Fruit fly (Drosophila melanogaster) whole organism, embryonic: ENCODE measurements around the gene neur.
A peak's percentile ranks its signal among the peaks of the same experiment; 100 is the strongest.

ENCODE experiments used
- Bgb ChIP-seq: fragments of 200-800 bp; sonication (Bioruptor generic); IDR thresholded peaks from 2 replicates; pipeline ENCODE4 v1.3.6; 2022; ENCODE audit warnings: missing biosample characterization, missing genetic modification characterization; ENCODE audit not compliant: partially characterized antibody
- CG10209 ChIP-seq: fragments of 200-800 bp; sonication (Bioruptor generic); optimal IDR thresholded peaks from 3 replicates; lab custom pipeline; 2017; ENCODE audit warnings: missing biosample characterization, mild to moderate bottlenecking, missing genetic modification characterization, missing genetic modification reagents
- CG11504 ChIP-seq: fragments of 200-800 bp; sonication (Bioruptor generic); optimal IDR thresholded peaks from 3 replicates; lab custom pipeline; 2019; ENCODE audit warnings: missing biosample characterization, mild to moderate bottlenecking, missing genetic modification characterization, moderate library complexity
- CG12071 ChIP-seq: fragments of 200-800 bp; sonication (Bioruptor generic); optimal IDR thresholded peaks from 3 replicates; lab custom pipeline; 2018; ENCODE audit warnings: missing biosample characterization, mild to moderate bottlenecking, missing genetic modification characterization
- CG12659 ChIP-seq: fragments of 200-800 bp; sonication (Bioruptor generic); optimal IDR thresholded peaks from 3 replicates; lab custom pipeline; 2017; ENCODE audit warnings: mild to moderate bottlenecking, missing biosample characterization, missing genetic modification reagents, missing genetic modification characterization
- CG14667 ChIP-seq: fragments of 200-800 bp; sonication (Bioruptor generic); IDR thresholded peaks from 2 replicates; pipeline ENCODE4 v1.3.6; 2022; ENCODE audit warnings: missing biosample characterization, missing genetic modification characterization
- CG15601 ChIP-seq: fragments of 200-800 bp; sonication (Bioruptor generic); optimal IDR thresholded peaks from 3 replicates; lab custom pipeline; 2019; ENCODE audit warnings: missing biosample characterization, mild to moderate bottlenecking, missing genetic modification characterization, moderate library complexity
- CG17186 ChIP-seq: fragments of 200-800 bp; sonication (Bioruptor generic); optimal IDR thresholded peaks from 3 replicates; lab custom pipeline; 2017; ENCODE audit warnings: missing biosample characterization, missing genetic modification reagents, missing genetic modification characterization
- CG1832 ChIP-seq: fragments of 200-800 bp; sonication (Bioruptor generic); optimal IDR thresholded peaks from 2 replicates; lab custom pipeline; 2017; ENCODE audit warnings: missing biosample characterization, mild to moderate bottlenecking, missing genetic modification characterization, inconsistent platforms
- CG2120 ChIP-seq: fragments of 200-800 bp; sonication (Bioruptor generic); optimal IDR thresholded peaks from 3 replicates; lab custom pipeline; 2016; ENCODE audit warnings: missing biosample characterization, missing genetic modification characterization
- CG2199 ChIP-seq: fragments of 200-800 bp; sonication (Bioruptor generic); IDR thresholded peaks from 3 replicates; pipeline ENCODE4 v1.3.6; 2022; ENCODE audit warnings: missing biosample characterization, missing genetic modification characterization
- CG33213 ChIP-seq: fragments of 200-800 bp; sonication (Bioruptor generic); optimal IDR thresholded peaks from 3 replicates; lab custom pipeline; 2016; ENCODE audit warnings: missing biosample characterization, missing genetic modification characterization
- CG33557 ChIP-seq: fragments of 200-800 bp; sonication (Bioruptor generic); optimal IDR thresholded peaks from 2 replicates; lab custom pipeline; 2019; ENCODE audit warnings: missing biosample characterization, mild to moderate bottlenecking, missing genetic modification characterization, moderate library complexity
- CG4360 ChIP-seq: fragments of 200-800 bp; sonication (Bioruptor generic); IDR thresholded peaks from 2 replicates; pipeline ENCODE4 v1.3.6; 2022; ENCODE audit warnings: missing biosample characterization, missing genetic modification characterization
- CG7357 ChIP-seq: fragments of 200-800 bp; sonication (Bioruptor generic); IDR thresholded peaks from 3 replicates; pipeline ENCODE4 v1.3.6; 2022; ENCODE audit warnings: missing biosample characterization, missing genetic modification characterization
- CG7556 ChIP-seq: fragments of 200-800 bp; sonication (Bioruptor generic); optimal IDR thresholded peaks from 2 replicates; lab custom pipeline; 2017; ENCODE audit warnings: missing biosample characterization, mild to moderate bottlenecking, missing genetic modification characterization
- CG7786 ChIP-seq: fragments of 200-800 bp; sonication (Bioruptor generic); optimal IDR thresholded peaks from 2 replicates; lab custom pipeline; 2016; ENCODE audit warnings: missing biosample characterization, missing genetic modification characterization
- CG8281 ChIP-seq: fragments of 200-800 bp; sonication (Bioruptor generic); optimal IDR thresholded peaks from 2 replicates; lab custom pipeline; 2018; ENCODE audit warnings: missing biosample characterization, mild to moderate bottlenecking, missing genetic modification characterization, moderate library complexity
- CkIIα-i1 ChIP-seq: fragments of 200-800 bp; sonication (Bioruptor generic); IDR thresholded peaks from 2 replicates; pipeline ENCODE4 v1.3.6; 2022; ENCODE audit warnings: missing biosample characterization, missing genetic modification characterization
- Fer2 ChIP-seq: fragments of 200-800 bp; sonication (Bioruptor generic); optimal IDR thresholded peaks from 2 replicates; lab custom pipeline; 2018; ENCODE audit warnings: missing biosample characterization, mild to moderate bottlenecking, missing genetic modification characterization, moderate library complexity
- HLHmδ ChIP-seq: fragments of 200-800 bp; sonication (Bioruptor generic); optimal IDR thresholded peaks from 2 replicates; lab custom pipeline; 2018; ENCODE audit warnings: missing biosample characterization, mild to moderate bottlenecking, missing genetic modification characterization, moderate library complexity
- Jarid2 ChIP-seq: fragments of 200-800 bp; sonication (Bioruptor generic); optimal IDR thresholded peaks from 3 replicates; lab custom pipeline; 2017; ENCODE audit warnings: mild to moderate bottlenecking, missing biosample characterization, missing genetic modification reagents, missing genetic modification characterization
- Med ChIP-seq: fragments of 200-800 bp; sonication (Bioruptor generic); peaks from one replicate; lab custom pipeline; 2016; ENCODE audit warnings: missing biosample characterization, missing genetic modification characterization, mild to moderate bottlenecking, inconsistent platforms, moderate library complexity
- NFAT ChIP-seq: fragments of 200-800 bp; sonication (Bioruptor generic); IDR thresholded peaks from 2 replicates; pipeline ENCODE4 v1.3.6; 2022; ENCODE audit warnings: missing biosample characterization, missing genetic modification characterization
- Opbp ChIP-seq: fragments of 200-800 bp; sonication (Bioruptor generic); IDR thresholded peaks from 3 replicates; pipeline ENCODE4 v1.3.6; 2022; ENCODE audit warnings: missing biosample characterization, missing genetic modification characterization; ENCODE audit not compliant: partially characterized antibody
- Six4 ChIP-seq: fragments of 200-800 bp; sonication (Bioruptor generic); optimal IDR thresholded peaks from 2 replicates; lab custom pipeline; 2016; ENCODE audit warnings: missing biosample characterization, missing genetic modification characterization
- Tbp ChIP-seq: fragments of >200 bp; optimal IDR thresholded peaks from 2 replicates; lab custom pipeline; 2018; ENCODE audit warnings: missing biosample characterization, missing genetic modification characterization
- Usf ChIP-seq: fragments of 200-800 bp; sonication (Bioruptor generic); optimal IDR thresholded peaks from 2 replicates; lab custom pipeline; 2017; ENCODE audit warnings: missing genotype, missing biosample characterization, missing genetic modification characterization
- al ChIP-seq: fragments of 200-800 bp; sonication (Bioruptor generic); IDR thresholded peaks from 2 replicates; pipeline ENCODE4 v1.3.6; 2022; ENCODE audit warnings: missing biosample characterization, missing genetic modification characterization
- amos ChIP-seq: fragments of 200-800 bp; sonication (Bioruptor generic); IDR thresholded peaks from 2 replicates; pipeline ENCODE4 v1.3.6; 2022; ENCODE audit warnings: missing biosample characterization, missing genetic modification characterization; ENCODE audit not compliant: partially characterized antibody
- ara ChIP-seq: fragments of 200-800 bp; sonication (Bioruptor generic); IDR thresholded peaks from 2 replicates; pipeline ENCODE4 v1.3.6; 2022; ENCODE audit warnings: missing biosample characterization, missing genetic modification characterization
- bowl ChIP-seq: fragments of 200-800 bp; sonication (Bioruptor generic); IDR thresholded peaks from 2 replicates; pipeline ENCODE4 v1.3.6; 2022; ENCODE audit warnings: missing biosample characterization, missing genetic modification characterization
- btn ChIP-seq: fragments of 200-800 bp; sonication (Bioruptor generic); optimal IDR thresholded peaks from 2 replicates; lab custom pipeline; 2016; ENCODE audit warnings: missing biosample characterization, missing genetic modification characterization
- chif ChIP-seq, 2 experiments: fragments of 200-800 bp; sonication (Bioruptor generic); optimal IDR thresholded peaks; 3 replicates each; lab custom pipeline; 2016; ENCODE audit warnings: missing biosample characterization in 2 of 2, missing genetic modification characterization in 2 of 2
- dm ChIP-seq: fragments of 200-800 bp; sonication (Bioruptor generic); optimal IDR thresholded peaks from 3 replicates; lab custom pipeline; 2016; ENCODE audit warnings: missing biosample characterization, missing genetic modification characterization
- dpn ChIP-seq, 2 experiments: fragments of 200-800 bp; sonication (Bioruptor generic); optimal IDR thresholded peaks; 3 replicates each; lab custom pipeline; 2016; ENCODE audit warnings: missing biosample characterization in 2 of 2, missing genetic modification characterization in 2 of 2
- fd64A ChIP-seq: fragments of 200-800 bp; sonication (Bioruptor generic); optimal IDR thresholded peaks from 3 replicates; lab custom pipeline; 2018; ENCODE audit warnings: missing biosample characterization, mild to moderate bottlenecking, missing genetic modification characterization
- gfzf ChIP-seq: fragments of 200-800 bp; sonication (Bioruptor generic); optimal IDR thresholded peaks from 2 replicates; lab custom pipeline; 2016; ENCODE audit warnings: missing biosample characterization, mild to moderate bottlenecking, missing genetic modification characterization, moderate library complexity
- grn ChIP-seq: fragments of 200-800 bp; sonication (Bioruptor generic); optimal IDR thresholded peaks from 3 replicates; lab custom pipeline; 2017; ENCODE audit warnings: missing biosample characterization, missing genetic modification characterization
- ham ChIP-seq: fragments of 200-800 bp; sonication (Bioruptor generic); IDR thresholded peaks from 2 replicates; pipeline ENCODE4 v1.3.6; 2022; ENCODE audit warnings: missing biosample characterization, missing genetic modification characterization
- her ChIP-seq: fragments of 200-800 bp; sonication (Bioruptor generic); optimal IDR thresholded peaks from 2 replicates; lab custom pipeline; 2016; ENCODE audit warnings: missing biosample characterization, missing genetic modification characterization
- hth ChIP-seq: fragments of >200 bp; optimal IDR thresholded peaks from 2 replicates; lab custom pipeline; 2017; ENCODE audit warnings: inconsistent platforms
- insv ChIP-seq, 2 experiments: fragments of 200-800 bp; sonication (Bioruptor generic); optimal IDR thresholded peaks; 3 replicates each; lab custom pipeline; 2016 to 2018; ENCODE audit warnings: missing biosample characterization in 2 of 2, missing genetic modification characterization in 2 of 2
- luna ChIP-seq: fragments of 200-800 bp; sonication (Bioruptor generic); optimal IDR thresholded peaks from 2 replicates; lab custom pipeline; 2016; ENCODE audit warnings: missing biosample characterization, missing genetic modification characterization
- otp ChIP-seq: fragments of 200-800 bp; sonication (Bioruptor generic); IDR thresholded peaks from 3 replicates; pipeline ENCODE4, ENCODE4 v1.3.6; 2022; ENCODE audit warnings: missing biosample characterization, missing genetic modification characterization
- pros ChIP-seq: fragments of 200-800 bp; sonication (Bioruptor generic); optimal IDR thresholded peaks from 3 replicates; lab custom pipeline; 2019; ENCODE audit warnings: missing biosample characterization, mild to moderate bottlenecking, missing genetic modification characterization, moderate library complexity
- sug ChIP-seq: fragments of 200-800 bp; optimal IDR thresholded peaks from 2 replicates; lab custom pipeline; 2019; ENCODE audit warnings: missing biosample characterization, mild to moderate bottlenecking, missing genetic modification characterization, moderate library complexity
- tap ChIP-seq: fragments of 200-800 bp; optimal IDR thresholded peaks from 3 replicates; lab custom pipeline; 2019; ENCODE audit warnings: missing biosample characterization, mild to moderate bottlenecking, missing genetic modification characterization, moderate library complexity
- tup ChIP-seq: fragments of 200-800 bp; sonication (Bioruptor generic); optimal IDR thresholded peaks from 2 replicates; lab custom pipeline; 2016; ENCODE audit warnings: missing biosample characterization, mild to moderate bottlenecking, missing genetic modification characterization, moderate library complexity
- twi ChIP-seq: fragments of 200-800 bp; optimal IDR thresholded peaks from 2 replicates; lab custom pipeline; 2019; ENCODE audit warnings: missing biosample characterization, mild to moderate bottlenecking, missing genetic modification characterization, moderate library complexity

Gene neur

DNA sequence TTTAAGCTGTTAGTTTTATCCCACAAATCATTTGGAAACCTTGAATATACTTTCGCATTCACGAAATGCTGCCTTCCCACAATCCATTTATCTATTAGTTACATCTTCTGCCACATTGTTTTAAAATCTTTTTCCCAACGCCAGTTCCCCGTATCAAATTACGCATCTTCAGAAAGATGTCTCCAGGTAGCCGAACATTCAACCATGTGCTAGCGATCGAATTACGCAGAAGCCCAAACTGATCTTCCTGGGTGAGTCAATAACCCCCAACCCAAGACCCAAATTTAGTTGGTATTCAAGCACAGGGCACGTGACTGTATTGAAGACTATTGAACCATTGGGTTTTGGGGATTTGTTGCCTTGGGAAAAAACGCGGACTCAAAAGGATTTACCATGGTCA is 15.3 kb downstream of the neur start:
- TF ChIP-seq grn (GFP tag; lab: Kevin White, UChicago): peak; percentile 9
- TF ChIP-seq twi (tag; lab: Kevin White, UChicago): peak; percentile 89
- peak; percentile 12 for TF ChIP-seq Six4 (GFP tag; lab: Kevin White, UChicago)
- 0 out of 3 replicates have a peak, but pooled peaks have one; percentile 26 for TF ChIP-seq CG2199
- peak; percentile 96 for TF ChIP-seq pros (GFP tag; lab: Kevin White, UChicago)
- no peak for TF ChIP-seq CG10209 (GFP tag; lab: Kevin White, UChicago)
- peak; percentile 34 for TF ChIP-seq HLHmδ (GFP tag; lab: Kevin White, UChicago)
- no peak for TF ChIP-seq Opbp (GFP tag; lab: Robert Waterston, UW)

DNA sequence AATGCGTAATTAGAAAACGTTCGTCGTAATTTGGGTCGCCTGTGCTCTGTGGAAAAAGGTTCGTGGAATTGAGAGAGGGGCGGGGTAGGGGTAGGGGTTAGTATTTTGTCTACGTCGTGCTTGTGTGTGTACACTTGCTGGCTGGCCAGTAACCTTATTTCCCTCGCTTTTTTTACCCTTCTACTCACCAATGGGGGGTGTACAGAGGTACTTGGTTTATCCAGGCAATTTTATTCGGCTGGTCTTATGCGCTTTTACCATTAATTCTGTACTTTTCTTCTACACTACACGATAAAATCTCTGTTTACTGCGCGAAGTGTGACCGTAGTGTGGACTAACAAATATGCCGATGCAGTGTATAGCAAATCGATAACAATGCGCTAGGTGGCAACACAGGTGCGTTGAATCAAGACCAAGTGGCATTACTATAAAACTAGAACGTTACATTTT is 19.6 kb downstream of the neur start, which contains the start of gene tgo:
TSS of gene tgo (minus strand) at position 334 of the 450 bp plus-strand sequence.
- TF ChIP-seq hth (lab: Kevin White, UChicago): no peak
- TF ChIP-seq ara (GFP tag; lab: Robert Waterston, UW): no peak
- TF ChIP-seq Jarid2 (GFP tag; lab: Kevin White, UChicago): no peak
- TF ChIP-seq CG2120: peak; percentile 4
- TF ChIP-seq CG7357 (GFP tag; lab: Robert Waterston, UW): no peak
- peak; percentile 62 for TF ChIP-seq amos (GFP tag; lab: Robert Waterston, UW)
- TF ChIP-seq sug (tag; lab: Kevin White, UChicago): peak; percentile 43
- peak; percentile 69 for TF ChIP-seq CG12659
- TF ChIP-seq insv (GFP tag; optimal IDR thresholded peaks at IDR 0.05; lab: Kevin White, UChicago): peak in 1 of 2 experiments; percentile 38
- TF ChIP-seq CG15601 (tag; lab: Kevin White, UChicago): peak; percentile 33
- no peak for TF ChIP-seq CG7786 (GFP tag; lab: Kevin White, UChicago)
- no peak for TF ChIP-seq CG8281 (tag; lab: Kevin White, UChicago)
- no peak for TF ChIP-seq CG14667 (GFP tag; lab: Robert Waterston, UW)
- peak; percentile 78 for TF ChIP-seq CG17186 (GFP tag; lab: Kevin White, UChicago)
- no peak for TF ChIP-seq fd64A
- no peak for TF ChIP-seq al (GFP tag; lab: Robert Waterston, UW)
- no peak for TF ChIP-seq dpn (GFP tag; optimal IDR thresholded peaks at IDR 0.05; lab: Kevin White, UChicago)
- TF ChIP-seq CG33557 (GFP tag; lab: Kevin White, UChicago): peak; percentile 13
- TF ChIP-seq CG7556 (GFP tag; lab: Kevin White, UChicago): no peak
- TF ChIP-seq CG4360 (GFP tag; lab: Robert Waterston, UW): no peak
- TF ChIP-seq CG11504 (tag; lab: Kevin White, UChicago): no peak
- TF ChIP-seq otp (GFP tag; lab: Robert Waterston, UW): no peak
- TF ChIP-seq Bgb (GFP tag; lab: Robert Waterston, UW): peak; percentile 31; the same call in 1 of the 2 replicates
- no peak for TF ChIP-seq tap (tag; lab: Kevin White, UChicago)
- peak; percentile 90 for TF ChIP-seq gfzf
- no peak for TF ChIP-seq luna (GFP tag; lab: Kevin White, UChicago)
- TF ChIP-seq her: no peak
- TF ChIP-seq chif (GFP tag; optimal IDR thresholded peaks at IDR 0.05; lab: Kevin White, UChicago): no peak
- no peak for TF ChIP-seq ham
- no peak for TF ChIP-seq CG1832 (GFP tag; lab: Kevin White, UChicago)
- no peak for TF ChIP-seq Usf (GFP tag; lab: Kevin White, UChicago)
- no peak for TF ChIP-seq CkIIα-i1 (GFP tag; lab: Robert Waterston, UW)
- TF ChIP-seq tup (GFP tag; lab: Kevin White, UChicago): no peak
- no peak for TF ChIP-seq Tbp
- TF ChIP-seq bowl (GFP tag; lab: Robert Waterston, UW): no peak
- no peak for TF ChIP-seq dm
- TF ChIP-seq NFAT: no peak
- peak; percentile 17 for TF ChIP-seq CG33213 (GFP tag; lab: Kevin White, UChicago)
- TF ChIP-seq Med: peak; percentile 72
- no peak for TF ChIP-seq CG12071 (GFP tag; lab: Kevin White, UChicago)
- no peak for TF ChIP-seq Fer2 (tag; lab: Kevin White, UChicago)
- no peak for TF ChIP-seq btn (GFP tag; lab: Kevin White, UChicago)
